Fruit fly (Drosophila melanogaster) Kc167 (cell line): ENCODE measurements around the gene vas.

ENCODE experiments used
- Sin3A ChIP-seq: fragments of >200 bp; optimal IDR thresholded peaks from 2 replicates; lab custom pipeline; 2018; ENCODE audit warnings: missing external identifiers
- h ChIP-seq: fragments of >200 bp; optimal IDR thresholded peaks from 3 replicates; lab custom pipeline; 2018; ENCODE audit warnings: missing external identifiers
- psq ChIP-seq: fragments of >200 bp; optimal IDR thresholded peaks from 2 replicates; lab custom pipeline; 2017; ENCODE audit warnings: missing external identifiers

dm6 chr2L:15038339-15039308 lies 22.8 kb upstream of the vas start, which contains the start of gene CIAPIN1:
- TF ChIP-seq psq (lab: Kevin White, UChicago): no peak
- no peak for TF ChIP-seq h (lab: Kevin White, UChicago)
- no peak for TF ChIP-seq Sin3A (lab: Kevin White, UChicago)
